Fruit fly (Drosophila melanogaster): ENCODE measurements around the gene Cdc16.
A peak's percentile ranks its signal among the peaks of the same experiment; 100 is the strongest.

Cdc16 gene

DNA sequence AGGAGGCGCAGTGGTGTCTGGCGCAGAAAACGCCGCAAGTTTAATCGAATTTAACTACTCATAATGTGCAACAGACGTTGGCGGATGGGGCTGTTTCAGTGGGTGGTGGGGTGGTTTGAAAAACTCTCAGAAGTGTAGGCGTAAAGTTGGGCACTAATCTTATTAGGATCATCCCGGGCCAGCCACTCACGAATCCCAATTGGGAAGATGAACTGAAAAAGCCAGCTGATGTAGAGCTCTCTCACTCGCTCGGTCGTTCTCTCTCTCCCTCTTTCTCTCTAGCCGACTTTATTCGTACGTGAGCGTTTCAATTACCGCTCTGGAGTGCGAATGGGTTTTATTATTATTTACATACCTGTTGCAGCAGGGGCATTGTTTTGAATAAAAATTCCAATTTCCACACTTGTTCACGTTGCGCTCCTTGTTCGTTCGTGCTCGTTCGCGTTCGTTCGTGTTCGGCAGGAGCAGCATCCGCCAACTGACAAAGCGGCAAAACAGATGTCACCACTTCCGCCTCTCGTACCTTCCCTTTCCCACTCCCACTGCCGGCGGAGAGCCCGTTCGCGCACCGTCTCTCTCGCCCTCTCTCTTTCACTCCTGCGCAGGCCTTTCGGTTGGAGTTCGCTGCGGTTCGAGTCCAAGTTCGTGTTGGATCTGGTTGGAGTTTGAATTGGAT, 2.2 kb upstream of the Cdc16 start:
- TF ChIP-seq Dif (GFP tag; optimal IDR thresholded peaks at IDR 0.05; ENCODE audit: partially characterized antibody) (peak; percentile 66), brk (GFP tag; optimal IDR thresholded peaks at IDR 0.05) (no peak)

DNA sequence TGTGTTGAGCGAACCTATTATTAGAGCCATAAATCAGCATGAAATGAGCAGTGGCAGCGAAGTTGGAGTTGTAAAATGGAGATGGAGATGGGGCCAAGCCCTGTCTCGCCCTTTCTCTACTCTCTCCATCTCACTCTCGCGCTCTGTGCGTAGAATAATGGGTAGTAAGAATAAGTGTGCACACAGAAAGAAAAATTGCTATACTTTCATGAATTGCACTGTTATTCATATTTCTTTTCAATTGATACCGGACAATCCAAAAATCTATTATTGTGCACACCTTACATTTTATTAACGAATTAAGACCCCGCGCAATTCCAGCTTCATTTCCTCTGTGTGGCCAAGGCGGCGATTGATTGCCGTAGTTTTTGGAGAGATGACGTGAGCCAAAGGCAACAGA, 1.2 kb upstream of the Cdc16 start:
- no peak for TF ChIP-seq OdsH (GFP tag; optimal IDR thresholded peaks at IDR 0.05)
- no peak for TF ChIP-seq foxo (GFP tag; optimal IDR thresholded peaks at IDR 0.05)
- no peak for TF ChIP-seq jim (GFP tag; optimal IDR thresholded peaks at IDR 0.05)
- no peak for TF ChIP-seq dmrt93B (GFP tag; optimal IDR thresholded peaks at IDR 0.05)
- TF ChIP-seq usp (GFP tag; optimal IDR thresholded peaks at IDR 0.05) = no peak
- TF ChIP-seq sage (GFP tag; optimal IDR thresholded peaks at IDR 0.05) = no peak
- TF ChIP-seq dsf (GFP tag; optimal IDR thresholded peaks at IDR 0.05; ENCODE audit: borderline replicate concordance) = no peak
- no peak for TF ChIP-seq CG9705 (GFP tag; optimal IDR thresholded peaks at IDR 0.05)
- TF ChIP-seq dl (GFP tag; optimal IDR thresholded peaks at IDR 0.05; ENCODE audit: insufficient read depth in 1 of 2, partially characterized antibody in 2 of 2) = no peak
- no peak for TF ChIP-seq CG32264 (GFP tag; optimal IDR thresholded peaks at IDR 0.05)
- no peak for TF ChIP-seq Hnf4 (GFP tag; optimal IDR thresholded peaks at IDR 0.05)
- TF ChIP-seq Vsx2 (GFP tag; optimal IDR thresholded peaks at IDR 0.05; ENCODE audit: partially characterized antibody) = no peak

DNA sequence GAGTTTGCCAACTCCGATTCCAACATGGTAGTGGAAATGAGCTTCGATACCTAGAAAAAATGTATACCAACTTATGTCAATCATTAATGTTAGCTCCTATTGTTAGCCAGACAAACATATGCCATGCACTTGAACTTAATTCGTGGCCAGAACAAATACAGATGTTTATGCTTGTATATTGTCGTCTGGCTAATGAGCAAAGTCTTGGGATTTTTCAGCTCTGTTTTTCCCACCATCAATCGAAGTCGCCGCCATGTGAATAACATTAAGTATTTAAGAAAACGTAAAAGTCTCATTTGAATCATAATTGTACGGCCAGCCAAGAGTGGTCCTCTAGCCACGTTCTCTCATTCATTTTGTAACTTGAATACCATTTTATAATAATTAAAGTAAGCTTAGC, 2.7 kb downstream of the Cdc16 start, which contains the start of gene CG6763:
Gene CG6763, plus strand, starts transcription at position 301 of the 400 bp plus-strand sequence.
- no peak for TF ChIP-seq h (GFP tag; optimal IDR thresholded peaks at IDR 0.05)
- TF ChIP-seq sage (GFP tag; optimal IDR thresholded peaks at IDR 0.05) = no peak
- TF ChIP-seq CG32264 (GFP tag; optimal IDR thresholded peaks at IDR 0.05) = no peak
- no peak for TF ChIP-seq CrebA (GFP tag; optimal IDR thresholded peaks at IDR 0.05; ENCODE audit: borderline replicate concordance)
- no peak for TF ChIP-seq Hr78 (GFP tag; optimal IDR thresholded peaks at IDR 0.05)
- TF ChIP-seq Hr83 (GFP tag; optimal IDR thresholded peaks at IDR 0.05; ENCODE audit: poor library complexity, severe bottlenecking) = no peak
- no peak for TF ChIP-seq pan (optimal IDR thresholded peaks at IDR 0.05)
- no peak for TF ChIP-seq Jra (GFP tag; optimal IDR thresholded peaks at IDR 0.05)
- no peak for TF ChIP-seq Dif (GFP tag; optimal IDR thresholded peaks at IDR 0.05; ENCODE audit: partially characterized antibody)
- TF ChIP-seq N (GFP tag; optimal IDR thresholded peaks at IDR 0.05) = no peak
- TF ChIP-seq br (GFP tag; optimal IDR thresholded peaks at IDR 0.05) = no peak
- no peak for TF ChIP-seq sv (GFP tag; optimal IDR thresholded peaks at IDR 0.05)
- no peak for TF ChIP-seq Myc (optimal IDR thresholded peaks at IDR 0.05)
- TF ChIP-seq dsf (GFP tag; optimal IDR thresholded peaks at IDR 0.05; ENCODE audit: borderline replicate concordance) = no peak
- TF ChIP-seq Sp1 (GFP tag; optimal IDR thresholded peaks at IDR 0.05) = no peak
- no peak for TF ChIP-seq Hnf4 (GFP tag; optimal IDR thresholded peaks at IDR 0.05)

DNA sequence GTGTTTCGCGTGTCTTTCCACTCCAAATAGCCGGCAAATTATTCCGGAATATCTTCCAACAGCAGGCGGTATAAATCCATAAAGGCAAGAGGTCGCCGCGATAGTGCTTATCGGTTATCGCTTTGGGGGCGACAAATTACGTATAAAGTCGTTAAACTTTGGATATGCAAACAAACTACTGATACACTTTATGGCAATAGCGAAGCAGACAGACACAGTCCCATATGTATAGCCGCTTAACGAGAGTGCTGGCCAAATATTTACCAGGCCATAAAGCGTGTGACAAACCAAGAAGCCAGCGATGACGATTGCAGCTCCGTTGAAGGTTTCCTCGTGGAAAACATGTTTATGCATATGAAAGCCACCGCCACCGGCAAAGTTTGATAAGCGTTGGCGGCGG, 3.3 kb downstream of the Cdc16 start:
- TF ChIP-seq Rel (GFP tag; optimal IDR thresholded peaks at IDR 0.05) (no peak), Rel (tag; optimal IDR thresholded peaks at IDR 0.05) (no peak), foxo (GFP tag; optimal IDR thresholded peaks at IDR 0.05) (no peak), fru (GFP tag; optimal IDR thresholded peaks at IDR 0.05) (no peak), sage (GFP tag; optimal IDR thresholded peaks at IDR 0.05) (no peak), Myc (optimal IDR thresholded peaks at IDR 0.05) (no peak), Vsx2 (GFP tag; optimal IDR thresholded peaks at IDR 0.05; ENCODE audit: partially characterized antibody) (no peak), Sp1 (GFP tag; optimal IDR thresholded peaks at IDR 0.05) (no peak), CG9705 (GFP tag; optimal IDR thresholded peaks at IDR 0.05) (no peak), Abd-B (GFP tag; optimal IDR thresholded peaks at IDR 0.05) (no peak), CrebA (GFP tag; optimal IDR thresholded peaks at IDR 0.05; ENCODE audit: borderline replicate concordance) (no peak), dl (GFP tag; optimal IDR thresholded peaks at IDR 0.05; ENCODE audit: insufficient read depth in 1 of 2, partially characterized antibody in 2 of 2) (no peak), lola (GFP tag; optimal IDR thresholded peaks at IDR 0.05) (no peak), brk (GFP tag; optimal IDR thresholded peaks at IDR 0.05) (no peak), woc (GFP tag; optimal IDR thresholded peaks at IDR 0.05) (no peak), dsf (GFP tag; optimal IDR thresholded peaks at IDR 0.05; ENCODE audit: borderline replicate concordance) (no peak)

DNA sequence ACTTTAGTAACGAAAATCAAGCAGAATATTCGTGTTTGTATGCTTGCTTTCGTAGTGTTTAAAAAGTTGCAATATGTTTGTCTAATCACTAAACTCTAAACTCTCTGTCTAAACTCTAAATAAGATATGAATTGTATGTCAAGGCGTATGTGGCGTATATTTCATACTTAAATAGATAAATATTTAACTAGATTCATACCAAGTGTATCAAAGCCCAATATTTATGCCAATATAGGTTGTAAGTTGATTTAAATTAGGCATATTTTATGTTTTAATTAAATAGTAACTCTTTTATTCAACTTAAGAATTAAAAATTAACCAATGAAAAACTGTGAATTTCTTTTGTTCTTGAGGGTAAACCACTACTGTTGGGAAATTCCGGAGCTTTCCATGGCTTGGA, 7.0 kb downstream of the Cdc16 start, which contains the start of gene wam:
Gene wam, minus strand, starts transcription at position 101 of the 400 bp plus-strand sequence.
- TF ChIP-seq OdsH (GFP tag; optimal IDR thresholded peaks at IDR 0.05) (no peak), HLH106 (tag; optimal IDR thresholded peaks at IDR 0.05) (no peak), psq (GFP tag; optimal IDR thresholded peaks at IDR 0.05) (no peak), Myc (optimal IDR thresholded peaks at IDR 0.05) (no peak), fru (GFP tag; optimal IDR thresholded peaks at IDR 0.05) (no peak), Dfd (GFP tag; optimal IDR thresholded peaks at IDR 0.05) (no peak), Dif (GFP tag; optimal IDR thresholded peaks at IDR 0.05; ENCODE audit: partially characterized antibody) (no peak), CrebA (GFP tag; optimal IDR thresholded peaks at IDR 0.05; ENCODE audit: borderline replicate concordance) (no peak), Rel (GFP tag; optimal IDR thresholded peaks at IDR 0.05) (no peak), Rel (tag; optimal IDR thresholded peaks at IDR 0.05) (no peak), dmrt93B (GFP tag; optimal IDR thresholded peaks at IDR 0.05) (no peak), tai (GFP tag; optimal IDR thresholded peaks at IDR 0.05) (no peak), foxo (GFP tag; optimal IDR thresholded peaks at IDR 0.05) (no peak), rgr (GFP tag; optimal IDR thresholded peaks at IDR 0.05) (no peak), CG32264 (GFP tag; optimal IDR thresholded peaks at IDR 0.05) (no peak), br (GFP tag; optimal IDR thresholded peaks at IDR 0.05) (no peak), Sp1 (GFP tag; optimal IDR thresholded peaks at IDR 0.05) (no peak), lola (GFP tag; optimal IDR thresholded peaks at IDR 0.05) (no peak), Hr78 (GFP tag; optimal IDR thresholded peaks at IDR 0.05) (no peak), Mio (GFP tag; optimal IDR thresholded peaks at IDR 0.05) (no peak)
